Worm (Caenorhabditis elegans): ENCODE results near the gene arrd-7.

DNA sequence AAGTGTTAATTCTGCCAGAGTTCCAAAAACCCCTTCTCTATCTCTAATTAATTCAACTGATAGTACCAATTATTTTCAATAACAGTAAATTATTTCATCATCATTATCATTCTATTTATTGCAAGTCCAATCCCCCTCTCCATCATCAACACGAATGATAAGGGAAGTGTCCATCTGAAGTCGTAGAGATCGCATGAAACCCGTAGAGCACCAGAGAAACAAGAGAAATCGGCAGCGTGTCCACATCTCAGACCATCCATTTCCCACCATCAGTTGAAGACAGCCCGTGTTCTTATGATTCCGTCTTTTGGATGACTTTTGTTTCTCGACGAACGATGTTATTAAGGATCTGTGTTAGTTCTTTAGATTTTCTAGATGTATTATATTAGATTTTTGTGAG is 8.9 kb downstream of the arrd-7 start:
- TF ChIP-seq aly-2 (tag; optimal IDR thresholded peaks at IDR 0.05) (no peak), nhr-11 (tag; optimal IDR thresholded peaks at IDR 0.05) (no peak), pqm-1 (tag; optimal IDR thresholded peaks at IDR 0.05) (no peak), ceh-82 (tag; optimal IDR thresholded peaks at IDR 0.05) (no peak), lin-39 (tag; optimal IDR thresholded peaks at IDR 0.05) (no peak), ceh-28 (tag; optimal IDR thresholded peaks at IDR 0.05) (no peak), lin-15B (tag; optimal IDR thresholded peaks at IDR 0.05) (no peak), snpc-4 (tag; optimal IDR thresholded peaks at IDR 0.05) (no peak), sea-2 (GFP tag; optimal IDR thresholded peaks at IDR 0.05) (no peak), nhr-25 (tag; optimal IDR thresholded peaks at IDR 0.05) (no peak), mdl-1 (tag; optimal IDR thresholded peaks at IDR 0.05) (no peak)

All from whole organism, L3 larva.